Fruit fly (Drosophila melanogaster): Measurements from ENCODE around the gene Nmdmc.

DNA sequence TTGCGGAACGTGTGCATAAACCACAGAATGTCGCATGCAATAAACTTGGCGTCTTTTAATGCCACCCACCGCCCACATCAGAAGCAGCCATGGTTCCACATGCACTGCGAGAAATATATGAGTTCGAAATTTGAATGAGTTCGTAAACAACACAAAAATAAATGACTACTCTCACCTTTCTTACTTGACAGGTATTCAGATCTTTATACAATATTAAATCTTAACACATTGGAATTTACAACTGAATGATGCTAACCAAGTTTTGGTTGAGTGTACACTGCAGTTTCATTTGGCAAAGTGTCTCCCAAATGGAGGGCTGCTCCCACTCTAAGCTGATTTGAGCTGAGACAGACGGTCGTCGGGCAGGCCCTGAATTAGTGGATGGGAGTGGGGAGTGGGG, 24.6 kb upstream of the Nmdmc start:
- no peak for TF ChIP-seq pan (optimal IDR thresholded peaks at IDR 0.05)
- TF ChIP-seq pan (GFP tag; optimal IDR thresholded peaks at IDR 0.05 in 1 of 2, IDR thresholded peaks at IDR 0.05 in 1 of 2): no peak
- TF ChIP-seq ham (GFP tag; IDR thresholded peaks at IDR 0.05): no peak
- no peak for TF ChIP-seq BEAF-32 (GFP tag; optimal IDR thresholded peaks at IDR 0.05)
- no peak for TF ChIP-seq aop (GFP tag; IDR thresholded peaks at IDR 0.05)
- no peak for TF ChIP-seq CG7786 (GFP tag; optimal IDR thresholded peaks at IDR 0.05)
- no peak for TF ChIP-seq CG11504 (tag; optimal IDR thresholded peaks at IDR 0.05)
- no peak for TF ChIP-seq CG17328 (GFP tag; IDR thresholded peaks at IDR 0.05)
- no peak for TF ChIP-seq zen (tag; optimal IDR thresholded peaks at IDR 0.05)
- no peak for TF ChIP-seq CG16815 (GFP tag; optimal IDR thresholded peaks at IDR 0.05)
- no peak for TF ChIP-seq CG2116 (GFP tag; optimal IDR thresholded peaks at IDR 0.05)
- no peak for TF ChIP-seq CG7556 (GFP tag; optimal IDR thresholded peaks at IDR 0.05)

All from whole organism, embryonic.